Worm (Caenorhabditis elegans): ENCODE measurements around the gene ZK218.7.

The ZK218.7 gene

DNA sequence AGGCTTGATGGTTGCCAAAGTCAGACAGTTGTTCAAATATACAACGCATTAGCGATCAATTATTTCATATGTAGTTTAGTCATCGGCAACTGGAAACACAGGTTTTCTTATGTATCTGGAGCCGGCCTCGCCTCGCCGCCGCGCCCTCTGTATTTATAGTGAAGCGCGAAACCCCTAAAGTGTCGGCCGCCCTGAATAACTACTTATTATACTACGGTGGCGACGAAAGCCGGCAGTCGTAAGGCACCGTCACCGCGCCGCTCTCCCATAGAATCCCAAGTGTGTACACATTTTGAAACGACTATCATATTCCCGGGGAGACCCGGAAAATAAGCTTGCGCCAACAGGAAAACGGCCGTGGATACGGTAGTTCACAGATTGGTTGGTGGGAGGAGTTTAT, 11.0 kb upstream of the ZK218.7 start:
- no peak for TF ChIP-seq W03F9.2 (tag; optimal IDR thresholded peaks at IDR 0.05)

DNA sequence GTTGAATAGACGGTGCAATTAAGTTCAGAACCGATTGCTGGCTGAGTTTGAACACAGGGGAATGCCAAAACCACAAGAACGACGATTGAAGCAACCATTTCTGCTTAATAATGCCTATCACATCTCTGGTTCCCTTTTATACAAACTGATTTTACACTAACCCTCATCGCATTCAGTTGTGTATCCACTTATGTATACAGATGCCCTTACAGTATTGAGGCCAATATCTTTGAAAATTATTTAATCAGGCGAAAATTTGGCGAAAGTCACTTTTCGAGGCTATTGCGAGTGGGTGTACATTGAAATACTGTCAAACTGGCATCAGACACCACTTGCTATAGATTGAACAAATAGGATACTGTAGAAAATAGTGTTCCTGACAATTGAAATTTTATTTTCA, 6.9 kb upstream of the ZK218.7 start, which contains the start of the genes ZK218.3 and ZK218.4:
TSS of gene ZK218.3 (minus strand) at position 101 of the 400 bp plus-strand sequence.
TSS of gene ZK218.4 (plus strand) at position 186 of the 400 bp plus-strand sequence.
- TF ChIP-seq W03F9.2 (tag; optimal IDR thresholded peaks at IDR 0.05) (no peak), him-1 (tag; optimal IDR thresholded peaks at IDR 0.05) (no peak), dao-5 (tag; optimal IDR thresholded peaks at IDR 0.05) (no peak)

DNA sequence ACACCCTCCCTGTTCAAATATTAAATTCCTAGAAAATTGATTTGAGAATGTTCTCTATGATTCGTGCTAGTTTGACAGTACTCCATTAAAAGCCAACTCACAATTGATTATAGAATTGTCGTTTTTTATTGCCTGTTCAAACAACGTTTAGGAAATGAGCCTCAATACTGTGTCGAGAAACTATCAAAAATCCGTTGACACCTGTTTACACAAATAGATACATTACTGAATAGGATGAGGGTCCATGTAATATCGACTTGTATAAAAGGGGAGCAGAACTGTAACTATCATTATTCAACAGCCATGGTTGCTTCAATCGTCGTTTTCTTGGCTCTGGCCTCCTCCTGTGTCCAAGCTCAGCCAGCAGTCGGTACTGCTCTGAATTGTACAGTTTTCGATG, 4.8 kb upstream of the ZK218.7 start, which contains the start of gene ZK218.5:
TSS of gene ZK218.5 (plus strand) at position 301 of the 400 bp plus-strand sequence.
- TF ChIP-seq W03F9.2 (tag; optimal IDR thresholded peaks at IDR 0.05) (no peak), dao-5 (tag; optimal IDR thresholded peaks at IDR 0.05) (no peak), him-1 (tag; optimal IDR thresholded peaks at IDR 0.05) (no peak)

DNA sequence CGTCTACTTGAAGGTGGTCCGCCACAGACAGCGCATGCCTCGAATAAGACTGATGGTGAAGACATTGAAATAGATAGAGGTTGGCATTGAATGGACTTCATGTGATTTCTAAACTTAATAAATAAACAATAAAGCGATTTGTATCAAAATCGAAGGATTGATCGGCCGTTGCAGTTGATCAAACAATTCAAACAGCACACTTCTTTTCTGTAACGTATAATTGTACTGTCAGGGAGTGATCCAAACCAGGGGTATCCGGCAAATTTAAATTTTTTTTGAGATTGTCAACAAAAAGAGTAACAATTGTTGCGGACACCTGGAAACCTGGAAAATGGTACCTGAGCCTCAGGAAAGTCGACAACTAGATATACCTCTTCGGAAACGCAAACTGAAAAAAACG, 1.1 kb upstream of the ZK218.7 start, which contains the start of gene nhr-248:
TSS of gene nhr-248 (minus strand) at position 101 of the 400 bp plus-strand sequence.
- TF ChIP-seq dao-5 (tag; optimal IDR thresholded peaks at IDR 0.05), result no peak
- TF ChIP-seq W03F9.2 (tag; optimal IDR thresholded peaks at IDR 0.05), result no peak

DNA sequence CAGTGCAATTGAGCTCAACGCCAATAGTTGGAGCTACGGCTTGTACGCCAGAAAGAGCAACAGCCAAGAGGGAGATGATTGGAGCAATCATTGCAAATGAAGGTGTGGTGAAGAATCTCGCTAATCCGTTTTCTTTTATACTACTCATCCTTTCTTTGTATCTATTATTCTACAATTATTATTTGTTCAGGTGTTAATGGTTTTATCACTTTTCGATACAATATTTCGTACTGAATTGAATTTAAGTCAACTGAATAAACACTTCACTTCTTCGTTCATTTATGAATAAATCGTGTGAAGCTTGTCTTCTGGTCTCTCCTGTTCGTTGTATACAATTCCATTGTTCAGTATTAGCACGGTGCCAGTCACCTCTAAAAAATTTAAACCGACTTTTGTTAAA, 2.7 kb downstream of the ZK218.7 start, which contains the start of gene ZK218.11:
TSS of gene ZK218.11 (minus strand) at position 101 of the 400 bp plus-strand sequence.
- TF ChIP-seq him-1 (tag; optimal IDR thresholded peaks at IDR 0.05) (no peak), dao-5 (tag; optimal IDR thresholded peaks at IDR 0.05) (no peak), W03F9.2 (tag; optimal IDR thresholded peaks at IDR 0.05) (no peak)

DNA sequence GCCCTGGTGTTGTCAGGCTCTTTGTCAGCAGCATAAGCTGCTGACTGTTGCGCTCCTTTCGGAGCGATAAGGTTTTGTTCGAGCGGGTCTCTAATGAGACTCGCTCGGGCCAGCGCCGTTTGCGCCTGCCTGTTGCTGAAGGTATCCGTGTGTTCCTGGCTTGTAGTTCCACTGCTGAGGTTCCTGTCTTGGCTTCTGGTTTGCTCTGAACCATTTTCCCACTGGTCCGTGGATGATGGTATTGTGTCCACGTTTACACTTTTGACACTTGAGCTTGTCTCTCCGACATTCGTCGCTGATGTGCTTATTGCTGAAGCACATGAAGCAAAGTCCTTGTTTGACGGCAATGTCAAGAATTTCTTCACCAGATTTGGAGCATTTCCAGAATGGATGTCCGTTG, 45.7 kb downstream of the ZK218.7 start:
- no peak for TF ChIP-seq him-1 (tag; optimal IDR thresholded peaks at IDR 0.05)
- TF ChIP-seq dao-5 (tag; optimal IDR thresholded peaks at IDR 0.05), result no peak
- TF ChIP-seq W03F9.2 (tag; optimal IDR thresholded peaks at IDR 0.05), result no peak

DNA sequence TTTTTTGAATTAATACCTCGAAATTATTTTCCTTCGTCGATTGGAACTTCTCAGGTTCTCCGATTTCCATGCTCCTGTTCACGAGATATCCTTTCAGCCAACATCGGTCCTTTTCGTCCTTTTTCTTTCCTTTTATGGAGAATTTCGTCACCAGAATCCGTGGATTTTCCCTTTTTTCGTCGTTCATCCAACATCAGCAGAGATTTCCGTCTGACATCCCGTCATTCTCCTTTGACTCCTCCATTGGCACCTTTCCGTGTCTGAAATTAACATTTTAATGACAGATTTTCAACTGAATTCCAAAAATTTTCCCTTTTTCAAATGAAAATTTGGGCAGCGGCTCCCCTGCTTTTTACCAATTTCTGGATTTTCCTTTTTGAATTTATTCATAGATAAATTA, 49.4 kb downstream of the ZK218.7 start:
- no peak for TF ChIP-seq dao-5 (tag; optimal IDR thresholded peaks at IDR 0.05)

DNA sequence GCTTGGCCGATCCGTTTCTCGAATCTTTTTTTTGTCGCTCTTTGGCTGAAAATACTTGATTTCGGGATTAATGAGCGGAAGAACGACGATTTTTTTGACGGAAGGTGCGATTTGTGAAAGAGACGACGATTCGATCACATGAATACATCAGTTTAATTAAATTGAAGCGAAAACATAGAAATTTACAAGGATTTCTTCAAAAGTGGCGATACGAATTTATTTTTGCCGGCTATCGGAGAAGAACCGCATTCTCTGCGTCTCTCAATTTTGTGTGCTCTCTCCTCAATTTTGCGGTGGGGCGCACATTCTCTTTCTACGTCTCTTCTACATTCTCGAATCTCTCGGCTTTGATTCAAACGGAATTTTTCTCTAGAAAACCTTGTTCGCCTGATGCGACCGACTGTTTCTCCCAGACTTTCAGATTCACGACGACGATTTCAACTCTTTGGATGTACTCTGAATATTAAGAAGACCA, 49.8 kb downstream of the ZK218.7 start, which contains the start of gene F40D4.17:
TSS of gene F40D4.17 (minus strand) at position 51 of the 475 bp plus-strand sequence.
- TF ChIP-seq W03F9.2 (tag; optimal IDR thresholded peaks at IDR 0.05) (no peak), dao-5 (tag; optimal IDR thresholded peaks at IDR 0.05) (no peak), him-1 (tag; optimal IDR thresholded peaks at IDR 0.05) (no peak)

Measured in whole organism, L4/young adult.